Fruit fly (Drosophila melanogaster) whole organism, pupa: ENCODE results near the gene CG4098.

Source experiments
- CG10348 ChIP-seq: fragments of 200-800 bp; sonication (Bioruptor generic); IDR thresholded peaks from 2 replicates; pipeline ENCODE4 v1.3.6; 2022; ENCODE audit warnings: missing biosample characterization, missing genetic modification characterization
- CG12605 ChIP-seq: fragments of 200-800 bp; sonication (Bioruptor generic); IDR thresholded peaks from 2 replicates; pipeline ENCODE4 v1.3.6; 2022; ENCODE audit warnings: missing biosample characterization, missing genetic modification characterization
- CG13204 ChIP-seq: fragments of 200-800 bp; sonication (Bioruptor generic); optimal IDR thresholded peaks from 2 replicates; lab custom pipeline; 2018; ENCODE audit warnings: missing biosample characterization, mild to moderate bottlenecking, missing genetic modification characterization, moderate library complexity
- CG14655 ChIP-seq: fragments of 200-800 bp; sonication (Bioruptor generic); optimal IDR thresholded peaks from 3 replicates; lab custom pipeline; 2017; ENCODE audit warnings: mild to moderate bottlenecking, missing biosample characterization, missing genetic modification reagents, missing genetic modification characterization
- CG15710 ChIP-seq: fragments of 200-800 bp; sonication (Bioruptor generic); optimal IDR thresholded peaks from 2 replicates; lab custom pipeline; 2018; ENCODE audit warnings: missing biosample characterization, mild to moderate bottlenecking, missing genetic modification characterization, moderate library complexity
- CG17806 ChIP-seq: fragments of 200-800 bp; sonication (Bioruptor generic); optimal IDR thresholded peaks from 2 replicates; lab custom pipeline; 2018; ENCODE audit warnings: missing biosample characterization, mild to moderate bottlenecking, missing genetic modification characterization, moderate library complexity
- CG32121 ChIP-seq: fragments of 200-800 bp; sonication (Bioruptor generic); IDR thresholded peaks from 2 replicates; pipeline ENCODE4 v1.3.6; 2022; ENCODE audit warnings: missing biosample characterization, missing genetic modification characterization
- CG34367 ChIP-seq: fragments of 200-800 bp; sonication (Bioruptor generic); optimal IDR thresholded peaks from 2 replicates; lab custom pipeline; 2018; ENCODE audit warnings: missing biosample characterization, mild to moderate bottlenecking, missing genetic modification characterization
- CG4496 ChIP-seq: fragments of 200-800 bp; sonication (Bioruptor generic); IDR thresholded peaks from 3 replicates; pipeline ENCODE4 v1.3.6; 2022; ENCODE audit warnings: missing biosample characterization, missing genetic modification characterization
- CG8159 ChIP-seq: fragments of 200-800 bp; sonication (Bioruptor generic); optimal IDR thresholded peaks from 3 replicates; lab custom pipeline; 2018; ENCODE audit warnings: missing biosample characterization, mild to moderate bottlenecking, missing genetic modification characterization, moderate library complexity
- CG8301 ChIP-seq: fragments of 200-800 bp; sonication (Bioruptor generic); optimal IDR thresholded peaks from 2 replicates; lab custom pipeline; 2018; ENCODE audit warnings: missing biosample characterization, mild to moderate bottlenecking, missing genetic modification characterization
- CG9948 ChIP-seq: fragments of 200-800 bp; sonication (Bioruptor generic); optimal IDR thresholded peaks from 2 replicates; lab custom pipeline; 2018; ENCODE audit warnings: missing biosample characterization, mild to moderate bottlenecking, missing genetic modification characterization, moderate library complexity
- D1 ChIP-seq: fragments of 200-800 bp; sonication (Bioruptor generic); optimal IDR thresholded peaks from 2 replicates; lab custom pipeline; 2018; ENCODE audit warnings: missing biosample characterization, mild to moderate bottlenecking, missing genetic modification characterization, moderate library complexity
- EcR ChIP-seq: fragments of 200-800 bp; sonication (Bioruptor generic); optimal IDR thresholded peaks from 3 replicates; lab custom pipeline; 2019; ENCODE audit warnings: missing biosample characterization, missing genetic modification characterization, mild to moderate bottlenecking, moderate library complexity, missing genetic modification reagents
- Ets98B ChIP-seq: fragments of 200-800 bp; sonication (Bioruptor generic); IDR thresholded peaks from 2 replicates; pipeline ENCODE4 v1.3.6; 2022; ENCODE audit warnings: missing biosample characterization, missing genetic modification characterization
- Pif1A ChIP-seq: fragments of 200-800 bp; sonication (Bioruptor generic); optimal IDR thresholded peaks from 3 replicates; lab custom pipeline; 2016; ENCODE audit warnings: missing biosample characterization, missing genetic modification characterization
- Pif1B ChIP-seq: fragments of 200-800 bp; sonication (Bioruptor generic); optimal IDR thresholded peaks from 3 replicates; lab custom pipeline; 2016; ENCODE audit warnings: missing biosample characterization, missing genetic modification characterization
- Snoo ChIP-seq: fragments of 200-800 bp; sonication (Bioruptor generic); optimal IDR thresholded peaks from 3 replicates; lab custom pipeline; 2017; ENCODE audit warnings: missing biosample characterization, mild to moderate bottlenecking, missing genetic modification characterization, inconsistent platforms
- fd96Ca ChIP-seq: fragments of 200-800 bp; sonication (Bioruptor generic); IDR thresholded peaks from 3 replicates; pipeline ENCODE4 v1.3.6; 2022; ENCODE audit warnings: missing biosample characterization, missing genetic modification characterization
- gl ChIP-seq: fragments of 200-800 bp; sonication (Bioruptor generic); optimal IDR thresholded peaks from 2 replicates; lab custom pipeline; 2018; ENCODE audit warnings: missing biosample characterization, mild to moderate bottlenecking, missing genetic modification characterization
- rn ChIP-seq: fragments of 200-800 bp; sonication (Bioruptor generic); IDR thresholded peaks from 2 replicates; pipeline ENCODE4 v1.3.6; 2022; ENCODE audit warnings: missing biosample characterization, missing genetic modification characterization

Gene CG4098

DNA sequence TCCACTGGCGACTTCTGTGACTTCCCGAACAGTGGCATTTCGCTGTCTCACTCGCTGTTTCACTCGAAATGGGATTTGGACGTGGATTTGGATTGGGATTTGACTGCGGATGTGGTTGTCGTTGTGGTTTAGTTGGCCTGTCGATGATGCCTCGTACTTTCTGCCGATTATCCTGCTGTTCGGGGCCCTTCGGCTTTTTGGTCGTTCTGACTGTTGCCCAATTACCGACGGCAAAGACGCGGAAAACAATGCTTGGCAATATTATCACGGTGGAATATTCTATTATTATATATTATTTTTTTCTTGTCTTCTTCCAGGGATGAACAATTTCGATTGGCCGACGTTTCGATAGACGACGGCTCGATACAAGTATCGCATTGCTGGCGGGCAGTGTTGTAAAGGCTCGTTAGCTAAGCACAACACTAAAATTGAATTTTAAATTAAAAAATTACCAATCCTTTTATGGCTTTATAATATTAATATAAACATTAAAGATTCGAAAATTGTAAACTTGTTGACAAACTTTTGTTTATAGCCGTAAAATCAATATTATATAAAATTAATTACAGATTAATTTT, 6.1 kb upstream of the CG4098 start, which contains the start of gene Mo25:
Gene Mo25, minus strand, starts transcription at position 341 of the 578 bp plus-strand sequence.
- TF ChIP-seq CG32121 = 0 out of 2 replicates have a peak, but pooled peaks have one; percentile 13
- TF ChIP-seq CG10348 (GFP tag; lab: Robert Waterston, UW) = no peak
- no peak for TF ChIP-seq D1 (tag; lab: Kevin White, UChicago)
- TF ChIP-seq CG15710 (tag; lab: Kevin White, UChicago) = peak; percentile 48
- peak; percentile 30; the same call in 1 of the 2 replicates for TF ChIP-seq Ets98B (GFP tag; lab: Robert Waterston, UW)
- TF ChIP-seq CG17806 = no peak
- TF ChIP-seq Snoo = peak; percentile 31
- TF ChIP-seq CG12605 = no peak
- peak; percentile 30; the same call in 1 of the 3 replicates for TF ChIP-seq fd96Ca (GFP tag; lab: Robert Waterston, UW)
- TF ChIP-seq EcR (GFP tag; lab: Kevin White, UChicago) = no peak
- TF ChIP-seq Pif1B (GFP tag; lab: Kevin White, UChicago) = peak; percentile 44
- TF ChIP-seq CG13204 (GFP tag; lab: Kevin White, UChicago) = no peak

DNA sequence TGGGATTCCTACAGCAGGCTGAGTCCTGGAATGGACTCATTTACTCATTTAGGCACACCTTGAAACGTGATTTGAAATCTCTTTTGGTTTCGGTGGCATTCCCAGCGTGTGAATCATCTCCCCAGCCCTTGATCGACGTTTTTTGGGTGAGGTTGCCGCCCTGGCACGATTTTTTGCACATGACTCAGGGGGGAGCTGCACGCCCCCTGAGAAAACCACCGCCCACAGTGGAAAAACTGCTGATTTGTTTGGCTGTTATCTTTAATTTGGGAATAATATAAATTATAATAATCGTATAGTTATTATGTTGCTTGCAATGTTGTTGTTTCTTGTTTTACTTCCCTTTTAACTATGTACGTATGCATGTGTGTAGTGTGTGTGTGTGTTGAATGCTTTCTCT, 3.8 kb upstream of the CG4098 start:
- TF ChIP-seq CG12605 = no peak
- peak; percentile 21; the same call in 1 of the 3 replicates for TF ChIP-seq fd96Ca (GFP tag; lab: Robert Waterston, UW)
- TF ChIP-seq EcR (GFP tag; lab: Kevin White, UChicago) = peak; percentile 75

DNA sequence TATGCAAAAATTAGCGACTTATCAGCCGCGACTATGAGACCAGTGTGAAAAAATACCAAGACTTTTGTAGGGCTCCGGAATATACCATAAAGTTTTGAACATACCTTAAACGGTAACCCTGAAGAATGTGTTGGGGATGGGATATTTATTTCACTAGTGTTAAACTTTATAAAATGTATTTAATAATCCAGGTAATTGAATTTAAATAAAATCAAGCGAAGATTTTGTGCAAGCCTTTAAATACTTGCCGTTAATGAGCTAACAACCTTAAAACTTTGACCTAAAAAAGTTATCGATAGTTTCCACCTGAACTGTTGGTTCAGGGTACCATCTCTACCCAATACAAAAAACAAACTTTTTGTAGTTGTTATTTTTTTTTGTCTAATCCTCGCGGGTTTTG, 3.0 kb upstream of the CG4098 start, which contains the start of gene CG4101:
Gene CG4101, plus strand, starts transcription at position 335 of the 400 bp plus-strand sequence.
- TF ChIP-seq Pif1B (GFP tag; lab: Kevin White, UChicago) = peak; percentile 56
- TF ChIP-seq Ets98B (GFP tag; lab: Robert Waterston, UW) = peak; percentile 79
- peak; percentile 60 for TF ChIP-seq CG8301 (tag; lab: Kevin White, UChicago)
- TF ChIP-seq gl (tag; lab: Kevin White, UChicago) = peak; percentile 45
- TF ChIP-seq Snoo = peak; percentile 70
- TF ChIP-seq CG15710 (tag; lab: Kevin White, UChicago) = peak; percentile 79
- TF ChIP-seq CG34367 = peak; percentile 59
- TF ChIP-seq CG12605 = no peak
- peak; percentile 76; the same call in 1 of the 2 replicates for TF ChIP-seq CG32121
- TF ChIP-seq CG8159 (tag; lab: Kevin White, UChicago) = peak; percentile 69
- peak; percentile 74 for TF ChIP-seq fd96Ca (GFP tag; lab: Robert Waterston, UW)
- TF ChIP-seq CG17806 = peak; percentile 69
- TF ChIP-seq CG13204 (GFP tag; lab: Kevin White, UChicago) = no peak
- TF ChIP-seq CG14655 (GFP tag; lab: Kevin White, UChicago) = peak; percentile 64
- peak; percentile 80 for TF ChIP-seq CG4496 (GFP tag; lab: Robert Waterston, UW)
- TF ChIP-seq EcR (GFP tag; lab: Kevin White, UChicago) = no peak
- no peak for TF ChIP-seq D1 (tag; lab: Kevin White, UChicago)
- 0 out of 2 replicates have a peak, but pooled peaks have one; percentile 52 for TF ChIP-seq CG10348 (GFP tag; lab: Robert Waterston, UW)
- TF ChIP-seq Pif1A = peak; percentile 71
- peak; percentile 50 for TF ChIP-seq CG9948
- no peak; the same call in none of the 2 replicates for TF ChIP-seq rn

DNA sequence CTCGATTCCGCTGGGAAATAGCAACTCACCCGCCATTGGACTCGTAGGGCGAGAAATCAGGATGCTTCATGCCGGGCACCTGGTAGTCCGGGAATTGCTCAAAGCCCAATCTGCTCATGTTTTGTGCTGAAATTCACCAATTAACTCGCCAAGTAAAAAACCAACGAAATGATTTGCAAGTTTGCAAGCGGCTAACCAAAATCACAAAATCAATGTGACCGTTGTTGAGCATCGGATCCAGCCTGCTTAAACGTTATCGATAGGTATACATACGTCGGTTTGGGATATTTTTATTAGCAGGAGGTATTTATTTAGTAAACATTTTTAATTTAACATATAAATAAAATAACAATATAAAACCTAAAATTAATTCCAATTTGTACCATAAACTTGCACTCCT, 1.1 kb upstream of the CG4098 start, which contains the start of gene Prosbeta6:
Gene Prosbeta6, minus strand, starts transcription at position 218 of the 400 bp plus-strand sequence.
- TF ChIP-seq CG32121 (no peak), Snoo (no peak), CG8301 (tag; lab: Kevin White, UChicago) (no peak), EcR (GFP tag; lab: Kevin White, UChicago) (no peak), CG15710 (tag; lab: Kevin White, UChicago) (no peak), D1 (tag; lab: Kevin White, UChicago) (no peak), CG14655 (GFP tag; lab: Kevin White, UChicago) (no peak), CG4496 (GFP tag; lab: Robert Waterston, UW) (no peak), fd96Ca (GFP tag; lab: Robert Waterston, UW) (no peak), CG10348 (GFP tag; lab: Robert Waterston, UW) (no peak), CG12605 (no peak), CG13204 (GFP tag; lab: Kevin White, UChicago) (no peak), Ets98B (GFP tag; lab: Robert Waterston, UW) (no peak), rn (no peak), CG9948 (no peak), gl (tag; lab: Kevin White, UChicago) (no peak), CG17806 (no peak), CG34367 (no peak), CG8159 (tag; lab: Kevin White, UChicago) (no peak), Pif1B (GFP tag; lab: Kevin White, UChicago) (no peak)

DNA sequence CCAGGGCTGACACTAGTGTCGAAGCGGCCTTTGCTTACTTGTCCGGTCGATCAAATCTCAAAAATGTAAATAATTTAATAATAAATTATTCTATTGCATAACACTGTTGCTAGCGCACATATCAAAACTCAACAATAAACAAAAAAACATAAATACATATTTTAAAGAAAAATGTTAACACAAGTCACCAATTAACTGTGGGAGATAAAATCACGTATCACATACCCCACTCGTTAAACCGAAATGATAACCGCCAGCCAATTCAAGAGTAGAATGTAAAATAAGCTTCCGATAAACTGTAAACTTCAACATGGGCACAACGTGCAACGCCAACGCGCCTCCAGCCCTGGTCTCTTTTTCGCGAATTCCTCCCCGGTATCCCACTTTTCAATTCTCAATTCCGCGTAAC, 6.4 kb downstream of the CG4098 start, which contains the start of gene Arts:
Gene Arts, plus strand, starts transcription at position 116 of the 409 bp plus-strand sequence.
- TF ChIP-seq CG32121 (no peak), CG34367 (peak; percentile 17), rn (no peak), CG12605 (no peak), Pif1A (no peak), Pif1B (GFP tag; lab: Kevin White, UChicago) (no peak), CG13204 (GFP tag; lab: Kevin White, UChicago) (no peak), Snoo (peak; percentile 11), CG4496 (GFP tag; lab: Robert Waterston, UW) (no peak), CG8301 (tag; lab: Kevin White, UChicago) (no peak), EcR (GFP tag; lab: Kevin White, UChicago) (no peak), CG9948 (no peak), CG17806 (peak; percentile 1), CG10348 (GFP tag; lab: Robert Waterston, UW) (no peak), CG15710 (tag; lab: Kevin White, UChicago) (peak; percentile 28), CG8159 (tag; lab: Kevin White, UChicago) (peak; percentile 43), gl (tag; lab: Kevin White, UChicago) (no peak), fd96Ca (GFP tag; lab: Robert Waterston, UW) (no peak), Ets98B (GFP tag; lab: Robert Waterston, UW) (no peak), D1 (tag; lab: Kevin White, UChicago) (no peak), CG14655 (GFP tag; lab: Kevin White, UChicago) (peak; percentile 47)
